Worm (Caenorhabditis elegans): ENCODE results near the gene epic-1.

DNA sequence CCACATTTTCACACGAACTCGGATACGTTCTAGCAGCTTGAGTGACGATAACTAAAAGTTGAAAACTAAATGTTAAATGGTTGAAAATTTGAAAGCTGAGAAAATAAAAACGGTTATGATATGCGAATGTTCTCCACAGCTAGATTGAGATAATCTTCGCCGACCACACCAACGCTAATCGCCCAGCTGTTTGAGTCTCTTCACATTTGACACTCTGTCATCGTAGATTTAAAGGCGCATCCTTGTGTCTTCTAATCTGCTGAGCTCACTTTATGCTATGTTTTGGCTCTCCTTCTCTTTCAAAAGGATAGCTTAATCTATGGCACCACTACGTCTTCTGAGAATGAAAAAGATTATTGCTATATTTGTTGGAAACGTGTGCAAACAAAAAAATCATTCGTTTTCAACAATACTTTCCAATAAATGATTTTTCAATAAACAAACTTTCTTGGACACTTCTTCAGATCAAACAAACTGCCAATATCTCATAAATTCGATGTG is 8.6 kb downstream of the epic-1 start, which contains the start of gene F11E6.10:
- no peak for TF ChIP-seq nhr-76 (tag; optimal IDR thresholded peaks at IDR 0.05)
- TF ChIP-seq lin-13 (tag; optimal IDR thresholded peaks at IDR 0.05), result no peak
- no peak for TF ChIP-seq pha-4 (tag; optimal IDR thresholded peaks at IDR 0.05)
- TF ChIP-seq bed-3 (GFP tag; optimal IDR thresholded peaks at IDR 0.05), result no peak

All from whole organism, mixed stage, embryonic.